Fruit fly (Drosophila melanogaster) Kc167 (cell line): ENCODE results near the gene Esyt2.

Experiments
- Sin3A ChIP-seq: fragments of >200 bp; optimal IDR thresholded peaks from 2 replicates; lab custom pipeline; 2018; ENCODE audit warnings: missing external identifiers
- h ChIP-seq: fragments of >200 bp; optimal IDR thresholded peaks from 3 replicates; lab custom pipeline; 2018; ENCODE audit warnings: missing external identifiers
- psq ChIP-seq: fragments of >200 bp; optimal IDR thresholded peaks from 2 replicates; lab custom pipeline; 2017; ENCODE audit warnings: missing external identifiers

dm6 chr3R:24557020-24557465 lies 12.5 kb downstream of the Esyt2 start:
- TF ChIP-seq h (lab: Kevin White, UChicago) (no peak), Sin3A (no peak), psq (lab: Kevin White, UChicago) (no peak)
